Worm (Caenorhabditis elegans): Measurements from ENCODE around the gene srj-14.

DNA sequence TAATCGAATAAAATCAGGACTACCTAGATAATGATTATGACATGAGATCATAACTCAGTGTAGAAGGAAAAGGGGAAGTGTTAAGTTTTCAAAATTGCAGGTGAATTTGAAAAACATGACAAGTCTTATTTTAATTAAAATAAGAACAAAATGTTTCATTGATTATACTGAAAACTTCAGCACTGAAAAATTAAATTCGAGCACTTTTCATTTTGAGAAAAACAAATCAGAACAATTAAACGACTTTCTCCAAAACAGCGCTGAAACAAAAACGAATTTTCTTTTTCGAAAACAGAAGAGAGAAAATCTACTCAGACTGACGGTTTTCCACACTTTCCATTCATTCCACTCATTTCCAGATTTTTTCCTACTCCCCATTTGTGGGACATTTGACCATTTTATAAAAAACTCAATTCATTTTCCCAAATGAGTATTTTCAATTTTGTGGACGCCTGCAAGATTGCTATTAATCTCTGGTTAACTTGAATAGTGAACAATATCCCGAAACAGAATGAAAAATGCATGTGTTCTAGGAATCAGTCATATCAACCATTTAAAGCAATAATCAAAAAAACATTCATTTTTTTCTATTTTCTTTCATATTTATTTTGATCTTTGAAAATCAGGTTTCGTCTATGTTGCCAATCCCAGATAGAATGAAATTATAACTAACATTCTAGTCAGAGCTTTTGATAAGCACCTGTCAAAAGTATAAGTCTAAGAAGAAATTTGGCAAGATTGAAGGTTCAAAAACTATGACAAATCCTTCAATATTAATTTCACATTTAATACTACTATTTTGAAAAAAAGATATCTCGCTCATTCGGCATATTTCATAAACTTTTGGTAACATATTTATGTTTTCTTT is 17.1 kb upstream of the srj-14 start, which contains the start of the genes srh-231 and srh-275:
- TF ChIP-seq W03F9.2 (tag; optimal IDR thresholded peaks at IDR 0.05) (no peak), him-1 (tag; optimal IDR thresholded peaks at IDR 0.05) (no peak)
